Fruit fly (Drosophila melanogaster) whole organism, embryonic: ENCODE results near the gene CG5968.

Source experiments
- Adf1 ChIP-seq: fragments of 200-800 bp; sonication (Bioruptor generic); IDR thresholded peaks from 2 replicates; pipeline ENCODE4 v1.3.6; 2022; ENCODE audit warnings: missing biosample characterization, missing genetic modification characterization
- BEAF-32 ChIP-seq: fragments of 200-800 bp; sonication (Bioruptor generic); optimal IDR thresholded peaks from 3 replicates; lab custom pipeline; 2017; ENCODE audit warnings: missing biosample characterization, missing genetic modification characterization, mild to moderate bottlenecking, moderate library complexity, missing genetic modification reagents
- Blimp-1 ChIP-seq: fragments of 200-800 bp; sonication (Bioruptor generic); optimal IDR thresholded peaks from 3 replicates; lab custom pipeline; 2018; ENCODE audit warnings: missing biosample characterization, missing genetic modification characterization, mild to moderate bottlenecking, moderate library complexity, missing genetic modification reagents
- CG10959 ChIP-seq: fragments of 200-800 bp; sonication (Bioruptor generic); IDR thresholded peaks from 2 replicates; pipeline ENCODE4 v1.3.6; 2022; ENCODE audit warnings: missing biosample characterization, missing genetic modification characterization
- CG12769 ChIP-seq: fragments of 200-800 bp; sonication (Bioruptor generic); optimal IDR thresholded peaks from 2 replicates; lab custom pipeline; 2019; ENCODE audit warnings: missing biosample characterization, mild to moderate bottlenecking, missing genetic modification characterization, moderate library complexity
- CG14014 ChIP-seq: fragments of 200-800 bp; sonication (Bioruptor generic); IDR thresholded peaks from 2 replicates; pipeline ENCODE4 v1.3.6; 2022; ENCODE audit warnings: missing biosample characterization, missing genetic modification characterization
- CG14441 ChIP-seq: fragments of 200-800 bp; sonication (Bioruptor generic); IDR thresholded peaks from 2 replicates; pipeline ENCODE4 v1.3.6; 2022; ENCODE audit warnings: missing biosample characterization, missing genetic modification characterization
- CG15514 ChIP-seq: fragments of 200-800 bp; sonication (Bioruptor generic); optimal IDR thresholded peaks from 3 replicates; lab custom pipeline; 2017; ENCODE audit warnings: missing biosample characterization, missing genetic modification characterization, mild to moderate bottlenecking, moderate library complexity, missing genetic modification reagents
- CG18599 ChIP-seq: fragments of 200-800 bp; sonication (Bioruptor generic); optimal IDR thresholded peaks from 3 replicates; lab custom pipeline; 2017; ENCODE audit warnings: missing biosample characterization, missing genetic modification characterization, mild to moderate bottlenecking, moderate library complexity, missing genetic modification reagents
- CG30020 ChIP-seq: fragments of 200-800 bp; optimal IDR thresholded peaks from 2 replicates; lab custom pipeline; 2019; ENCODE audit warnings: missing biosample characterization, mild to moderate bottlenecking, missing genetic modification characterization, moderate library complexity
- CG31224 ChIP-seq: fragments of 200-800 bp; sonication (Bioruptor generic); IDR thresholded peaks from 2 replicates; pipeline ENCODE4 v1.3.6; 2022; ENCODE audit warnings: missing biosample characterization, missing genetic modification characterization
- CG31388 ChIP-seq: fragments of 200-800 bp; sonication (Bioruptor generic); optimal IDR thresholded peaks from 2 replicates; lab custom pipeline; 2016; ENCODE audit warnings: missing biosample characterization, missing genetic modification characterization
- CG3995 ChIP-seq: fragments of 200-800 bp; sonication (Bioruptor generic); optimal IDR thresholded peaks from 3 replicates; lab custom pipeline; 2016; ENCODE audit warnings: missing biosample characterization, missing genetic modification characterization
- CG6683 ChIP-seq: fragments of 200-800 bp; sonication (Bioruptor generic); optimal IDR thresholded peaks from 2 replicates; lab custom pipeline; 2017; ENCODE audit warnings: missing biosample characterization, mild to moderate bottlenecking, missing genetic modification characterization, missing genetic modification reagents
- CG6765 ChIP-seq: fragments of 200-800 bp; sonication (Bioruptor generic); optimal IDR thresholded peaks from 3 replicates; lab custom pipeline; 2017; ENCODE audit warnings: missing biosample characterization, mild to moderate bottlenecking, missing genetic modification characterization
- CG7357 ChIP-seq: fragments of 200-800 bp; sonication (Bioruptor generic); IDR thresholded peaks from 3 replicates; pipeline ENCODE4 v1.3.6; 2022; ENCODE audit warnings: missing biosample characterization, missing genetic modification characterization
- CG7372 ChIP-seq: fragments of 200-800 bp; sonication (Bioruptor generic); IDR thresholded peaks from 2 replicates; pipeline ENCODE4 v1.3.6; 2022; ENCODE audit warnings: missing biosample characterization, missing genetic modification characterization
- CG9797 ChIP-seq: fragments of 200-800 bp; sonication (Bioruptor generic); optimal IDR thresholded peaks from 3 replicates; lab custom pipeline; 2018; ENCODE audit warnings: missing biosample characterization, mild to moderate bottlenecking, missing genetic modification characterization
- Chrac-16 ChIP-seq: fragments of 200-800 bp; sonication (Bioruptor generic); optimal IDR thresholded peaks from 3 replicates; lab custom pipeline; 2016; ENCODE audit warnings: missing biosample characterization, missing genetic modification characterization
- CrebB ChIP-seq: fragments of 200-800 bp; sonication (Bioruptor generic); optimal IDR thresholded peaks from 3 replicates; lab custom pipeline; 2018; ENCODE audit warnings: missing biosample characterization, mild to moderate bottlenecking, missing genetic modification characterization
- D19A ChIP-seq: fragments of 200-800 bp; optimal IDR thresholded peaks from 3 replicates; lab custom pipeline; 2019; ENCODE audit warnings: missing biosample characterization, mild to moderate bottlenecking, missing genetic modification characterization, moderate library complexity
- D19B ChIP-seq: fragments of 200-800 bp; sonication (Bioruptor generic); optimal IDR thresholded peaks from 2 replicates; lab custom pipeline; 2017; ENCODE audit warnings: missing biosample characterization, mild to moderate bottlenecking, missing genetic modification characterization
- Dbx ChIP-seq: fragments of 200-800 bp; sonication (Bioruptor generic); IDR thresholded peaks from 3 replicates; pipeline ENCODE4 v1.3.6; 2022; ENCODE audit warnings: missing biosample characterization, missing genetic modification characterization
- Dll ChIP-seq: fragments of 200-800 bp; sonication (Bioruptor generic); IDR thresholded peaks from 4 replicates; pipeline ENCODE4 v1.3.6; 2022; ENCODE audit warnings: missing biosample characterization, missing genetic modification characterization; ENCODE audit not compliant: partially characterized antibody
- HLH54F ChIP-seq: fragments of 200-800 bp; sonication (Bioruptor generic); optimal IDR thresholded peaks from 3 replicates; lab custom pipeline; 2016; ENCODE audit warnings: missing biosample characterization, missing genetic modification characterization
- HLHmδ ChIP-seq: fragments of 200-800 bp; sonication (Bioruptor generic); optimal IDR thresholded peaks from 2 replicates; lab custom pipeline; 2018; ENCODE audit warnings: missing biosample characterization, mild to moderate bottlenecking, missing genetic modification characterization, moderate library complexity
- Hmr ChIP-seq: fragments of 200-800 bp; sonication (Bioruptor generic); optimal IDR thresholded peaks from 3 replicates; lab custom pipeline; 2017; ENCODE audit warnings: mild to moderate bottlenecking, missing biosample characterization, missing genetic modification reagents, missing genetic modification characterization
- Hmx ChIP-seq: fragments of 200-800 bp; sonication (Bioruptor generic); optimal IDR thresholded peaks from 2 replicates; lab custom pipeline; 2016; ENCODE audit warnings: missing biosample characterization, missing genetic modification characterization
- Hr3 ChIP-seq: fragments of 200-800 bp; sonication (Bioruptor generic); optimal IDR thresholded peaks from 3 replicates; lab custom pipeline; 2016; ENCODE audit warnings: missing biosample characterization, missing genetic modification characterization
- Hr78 ChIP-seq, 2 experiments: fragments of 200-800 bp in 1 of 2; fragments of >200 bp in 1 of 2; sonication (Bioruptor generic) in 1 of 2; optimal IDR thresholded peaks; 2 replicates each; lab custom pipeline; 2017 to 2019; ENCODE audit warnings: missing biosample characterization in 2 of 2, missing genetic modification characterization in 2 of 2, mild to moderate bottlenecking in 1 of 2, moderate library complexity in 1 of 2
- Lhr ChIP-seq: fragments of 200-800 bp; sonication (Bioruptor generic); optimal IDR thresholded peaks from 3 replicates; lab custom pipeline; 2017; ENCODE audit warnings: mild to moderate bottlenecking, missing biosample characterization, missing genetic modification reagents, missing genetic modification characterization
- NC2α ChIP-seq: fragments of 200-800 bp; sonication (Bioruptor generic); optimal IDR thresholded peaks from 2 replicates; lab custom pipeline; 2016; ENCODE audit warnings: missing biosample characterization, missing genetic modification characterization
- Optix ChIP-seq: fragments of 200-800 bp; sonication (Bioruptor generic); IDR thresholded peaks from 3 replicates; pipeline ENCODE4 v1.3.6; 2022; ENCODE audit warnings: missing biosample characterization, missing genetic modification characterization
- Trl ChIP-seq, 3 experiments: fragments of >200 bp in 2 of 3; fragments of 200-800 bp in 1 of 3; sonication (Bioruptor generic) in 1 of 3; optimal IDR thresholded peaks; 2 replicates in 1 of 3; 3 replicates in 2 of 3; lab custom pipeline; 2016 to 2017; ENCODE audit warnings: missing biosample characterization in 1 of 3, missing genetic modification characterization in 1 of 3
- YL-1 ChIP-seq: fragments of 200-800 bp; sonication (Bioruptor generic); optimal IDR thresholded peaks from 3 replicates; lab custom pipeline; 2017; ENCODE audit warnings: missing biosample characterization, mild to moderate bottlenecking, missing genetic modification characterization
- fd102C ChIP-seq: fragments of 200-800 bp; sonication (Bioruptor generic); optimal IDR thresholded peaks from 2 replicates; lab custom pipeline; 2018; ENCODE audit warnings: missing biosample characterization, mild to moderate bottlenecking, missing genetic modification characterization, moderate library complexity
- fd64A ChIP-seq: fragments of 200-800 bp; sonication (Bioruptor generic); optimal IDR thresholded peaks from 3 replicates; lab custom pipeline; 2018; ENCODE audit warnings: missing biosample characterization, mild to moderate bottlenecking, missing genetic modification characterization
- jumu ChIP-seq: fragments of 200-800 bp; sonication (Bioruptor generic); optimal IDR thresholded peaks from 3 replicates; lab custom pipeline; 2016; ENCODE audit warnings: missing biosample characterization, missing genetic modification characterization
- luna ChIP-seq: fragments of 200-800 bp; sonication (Bioruptor generic); optimal IDR thresholded peaks from 2 replicates; lab custom pipeline; 2016; ENCODE audit warnings: missing biosample characterization, missing genetic modification characterization
- pb ChIP-seq: fragments of 200-800 bp; sonication (Bioruptor generic); optimal IDR thresholded peaks from 3 replicates; lab custom pipeline; 2016; ENCODE audit warnings: missing biosample characterization, missing genetic modification characterization
- pnt ChIP-seq: fragments of 200-800 bp; sonication (Bioruptor generic); optimal IDR thresholded peaks from 3 replicates; lab custom pipeline; 2016; ENCODE audit warnings: missing biosample characterization, missing genetic modification characterization
- rib ChIP-seq: fragments of 200-800 bp; sonication (Bioruptor generic); IDR thresholded peaks from 2 replicates; pipeline ENCODE4 v1.3.6; 2022; ENCODE audit warnings: missing biosample characterization, missing genetic modification characterization
- schlank ChIP-seq: fragments of 200-800 bp; sonication (Bioruptor generic); optimal IDR thresholded peaks from 2 replicates; lab custom pipeline; 2018; ENCODE audit warnings: missing biosample characterization, mild to moderate bottlenecking, missing genetic modification characterization
- seq ChIP-seq: fragments of 200-800 bp; sonication (Bioruptor generic); IDR thresholded peaks from 2 replicates; pipeline ENCODE4 v1.3.6; 2022; ENCODE audit warnings: missing biosample characterization, missing genetic modification characterization
- slou ChIP-seq: fragments of 200-800 bp; sonication (Bioruptor generic); optimal IDR thresholded peaks from 3 replicates; lab custom pipeline; 2016; ENCODE audit warnings: missing biosample characterization, missing genetic modification characterization
- sqz ChIP-seq: fragments of 200-800 bp; sonication (Bioruptor generic); optimal IDR thresholded peaks from 3 replicates; lab custom pipeline; 2018; ENCODE audit warnings: missing biosample characterization, mild to moderate bottlenecking, missing genetic modification characterization
- stwl ChIP-seq: fragments of 200-800 bp; sonication (Bioruptor generic); optimal IDR thresholded peaks from 3 replicates; lab custom pipeline; 2018; ENCODE audit warnings: missing biosample characterization, mild to moderate bottlenecking, missing genetic modification characterization, moderate library complexity
- twi ChIP-seq: fragments of 200-800 bp; optimal IDR thresholded peaks from 2 replicates; lab custom pipeline; 2019; ENCODE audit warnings: missing biosample characterization, mild to moderate bottlenecking, missing genetic modification characterization, moderate library complexity
- yki ChIP-seq: fragments of >200 bp; optimal IDR thresholded peaks from 3 replicates; lab custom pipeline; 2018

CG5968 gene

DNA sequence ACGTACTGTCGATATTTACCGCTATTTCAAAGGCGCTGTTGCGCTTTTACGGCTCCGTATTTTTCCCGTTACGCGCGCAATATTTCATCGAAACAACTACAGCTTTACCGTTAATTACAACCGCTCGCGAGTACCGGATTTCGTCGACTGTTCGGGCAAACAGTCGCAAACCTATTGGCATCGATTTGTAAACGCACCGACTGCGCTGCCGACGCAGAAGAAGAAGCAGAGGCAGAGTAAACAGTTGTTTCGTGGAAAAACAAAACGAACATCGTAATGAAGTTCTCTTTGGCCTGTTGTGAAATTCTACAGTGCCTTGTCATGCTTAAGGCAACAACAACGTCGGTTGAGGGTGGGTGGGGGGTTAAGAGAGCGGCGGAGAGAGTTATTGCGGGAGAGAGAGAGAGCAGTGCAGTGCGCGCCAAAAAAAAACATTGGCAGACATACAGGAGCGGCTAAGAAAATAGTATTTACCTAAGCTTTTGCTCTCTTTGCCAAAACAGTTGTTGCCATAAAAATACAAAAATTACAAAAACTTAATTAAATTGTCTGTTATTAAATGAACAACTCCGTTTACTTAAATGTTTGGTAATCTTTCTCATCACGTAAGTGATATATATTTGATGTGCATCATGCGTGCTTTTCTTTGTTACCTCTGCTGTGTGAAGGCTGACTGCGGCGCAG lies 16.9 kb downstream of the CG5968 start, which contains the start of gene CG5953 (continued):
- peak; percentile 40 for TF ChIP-seq fd102C
- peak; percentile 63 for TF ChIP-seq CG3995 (GFP tag; lab: Kevin White, UChicago)
- TF ChIP-seq Hmx (GFP tag; lab: Kevin White, UChicago): peak; percentile 81
- TF ChIP-seq Lhr (GFP tag; lab: Kevin White, UChicago): peak; percentile 90
- peak; percentile 81 for TF ChIP-seq pb
- TF ChIP-seq jumu (GFP tag; lab: Kevin White, UChicago): peak; percentile 93
- peak; percentile 97 to 99 for TF ChIP-seq Trl (optimal IDR thresholded peaks at IDR 0.05; lab: Kevin White, UChicago)
- TF ChIP-seq Trl (GFP tag; optimal IDR thresholded peaks at IDR 0.05; lab: Kevin White, UChicago): peak; percentile 79
- TF ChIP-seq Hmr (GFP tag; lab: Kevin White, UChicago): peak; percentile 98
- peak; percentile 91 for TF ChIP-seq CG10959
- no peak for TF ChIP-seq Dll
- peak; percentile 82 for TF ChIP-seq YL-1 (GFP tag; lab: Kevin White, UChicago)
- TF ChIP-seq CG18599 (GFP tag; lab: Kevin White, UChicago): peak; percentile 99
- TF ChIP-seq twi (tag; lab: Kevin White, UChicago): peak; percentile 87
- peak; percentile 95 for TF ChIP-seq Chrac-16 (GFP tag; lab: Kevin White, UChicago)
- TF ChIP-seq CG31388 (GFP tag; lab: Kevin White, UChicago): peak; percentile 84
- peak; percentile 92 for TF ChIP-seq yki (lab: Kevin White, UChicago)
- peak; percentile 91 for TF ChIP-seq CG12769 (tag; lab: Kevin White, UChicago)
- peak; percentile 51 for TF ChIP-seq CG9797 (GFP tag; lab: Kevin White, UChicago)
- peak; percentile 91 for TF ChIP-seq D19B (GFP tag; lab: Kevin White, UChicago)
- peak; percentile 100 for TF ChIP-seq sqz (GFP tag; lab: Kevin White, UChicago)
- TF ChIP-seq CG6683 (GFP tag; lab: Kevin White, UChicago): peak; percentile 94
- no peak for TF ChIP-seq BEAF-32
- peak; percentile 96 for TF ChIP-seq CG14441 (GFP tag; lab: Robert Waterston, UW)
- TF ChIP-seq CrebB (tag; lab: Kevin White, UChicago): peak; percentile 95
- TF ChIP-seq CG7372 (GFP tag; lab: Robert Waterston, UW): peak; percentile 95
- peak; percentile 99 for TF ChIP-seq Adf1 (GFP tag; lab: Robert Waterston, UW)
- peak; percentile 85 for TF ChIP-seq HLHmδ (GFP tag; lab: Kevin White, UChicago)
- TF ChIP-seq seq (GFP tag; lab: Robert Waterston, UW): peak; percentile 98
- peak; percentile 76 for TF ChIP-seq luna (GFP tag; lab: Kevin White, UChicago)
- no peak; the same call in none of the 2 replicates for TF ChIP-seq rib (GFP tag; lab: Robert Waterston, UW)
- TF ChIP-seq NC2α (GFP tag; lab: Kevin White, UChicago): peak; percentile 82
- TF ChIP-seq fd64A (GFP tag; lab: Kevin White, UChicago): peak; percentile 83
- peak; percentile 91 for TF ChIP-seq schlank (tag; lab: Kevin White, UChicago)
- peak; percentile 95 for TF ChIP-seq Hr3 (GFP tag; lab: Kevin White, UChicago)
- peak; percentile 89 for TF ChIP-seq pnt (GFP tag; lab: Kevin White, UChicago)
- peak; percentile 83 for TF ChIP-seq Optix
- peak; percentile 71 for TF ChIP-seq CG30020 (tag; lab: Kevin White, UChicago)
- peak; percentile 92 for TF ChIP-seq CG7357
- peak; percentile 95 for TF ChIP-seq CG14014 (GFP tag; lab: Robert Waterston, UW)
- TF ChIP-seq Hr78 (GFP tag; optimal IDR thresholded peaks at IDR 0.05; lab: Kevin White, UChicago): peak in 1 of 2 experiments; percentile 90
- TF ChIP-seq Blimp-1 (GFP tag; lab: Kevin White, UChicago): peak; percentile 94
- TF ChIP-seq CG31224 (GFP tag; lab: Robert Waterston, UW): peak; percentile 92
- TF ChIP-seq slou (GFP tag; lab: Kevin White, UChicago): peak; percentile 90
- peak; percentile 92 for TF ChIP-seq HLH54F
- peak; percentile 21 for TF ChIP-seq stwl (tag; lab: Kevin White, UChicago)
- peak; percentile 93 for TF ChIP-seq D19A (tag; lab: Kevin White, UChicago)
- TF ChIP-seq CG15514 (GFP tag; lab: Kevin White, UChicago): peak; percentile 92
- peak; percentile 95 for TF ChIP-seq Dbx (GFP tag; lab: Robert Waterston, UW)
- peak; percentile 94 for TF ChIP-seq CG6765 (GFP tag; lab: Kevin White, UChicago)
